Worm (Caenorhabditis elegans) whole organism, L2 larva: ENCODE measurements around the gene F45C12.17.

Experiments
- C34F6.9 ChIP-seq: fragments of 150-350 bp; optimal IDR thresholded peaks from 2 replicates; lab custom pipeline; 2014; ENCODE audit warnings: missing biosample characterization, missing genetic modification characterization
- F13H6.1 ChIP-seq: sonication (generic microtip); optimal IDR thresholded peaks from 2 replicates; lab custom pipeline; 2016; ENCODE audit warnings: missing genetic modification characterization, missing compliant biosample characterization
- R02D3.7 ChIP-seq: fragments of 150-350 bp; optimal IDR thresholded peaks from 2 replicates; lab custom pipeline; 2014; ENCODE audit warnings: missing biosample characterization, missing genetic modification characterization
- ZK546.5 ChIP-seq: sonication (generic microtip); optimal IDR thresholded peaks from 2 replicates; lab custom pipeline; 2017; ENCODE audit warnings: missing biosample characterization, missing genetic modification characterization
- blmp-1 ChIP-seq: sonication (generic microtip); optimal IDR thresholded peaks from 2 replicates; lab custom pipeline; 2017; ENCODE audit warnings: missing genetic modification characterization, mild to moderate bottlenecking, missing compliant biosample characterization, antibody characterized with exemption, moderate library complexity; ENCODE audit not compliant: insufficient read depth
- ceh-16 ChIP-seq: fragments of 150-350 bp; optimal IDR thresholded peaks from 2 replicates; lab custom pipeline; 2014; ENCODE audit warnings: missing biosample characterization, missing genetic modification characterization
- crh-2 ChIP-seq: sonication (generic microtip); optimal IDR thresholded peaks from 2 replicates; lab custom pipeline; 2017; ENCODE audit warnings: missing biosample characterization, missing genetic modification characterization
- dmd-4 ChIP-seq: sonication (generic microtip); optimal IDR thresholded peaks from 2 replicates; lab custom pipeline; 2017; ENCODE audit warnings: missing biosample characterization, missing genetic modification characterization
- elt-1 ChIP-seq: fragments of 150-350 bp; optimal IDR thresholded peaks from 2 replicates; lab custom pipeline; 2014; ENCODE audit warnings: missing biosample characterization, missing genetic modification characterization
- elt-3 ChIP-seq: sonication (generic microtip); optimal IDR thresholded peaks from 2 replicates; lab custom pipeline; 2017; ENCODE audit warnings: missing biosample characterization, missing genetic modification characterization
- fos-1 ChIP-seq: fragments of 150-350 bp; optimal IDR thresholded peaks from 2 replicates; lab custom pipeline; 2014; ENCODE audit warnings: missing biosample characterization, missing genetic modification characterization
- lin-11 ChIP-seq: fragments of 150-350 bp; sonication (generic microtip); optimal IDR thresholded peaks from 2 replicates; lab custom pipeline; 2014; ENCODE audit warnings: missing biosample characterization, missing genetic modification characterization, inconsistent platforms, mixed read lengths
- lin-39 ChIP-seq: fragments of 150-350 bp; optimal IDR thresholded peaks from 2 replicates; lab custom pipeline; 2014; ENCODE audit warnings: missing biosample characterization, missing genetic modification reagents, missing genetic modification characterization
- mab-5 ChIP-seq: fragments of 150-350 bp; optimal IDR thresholded peaks from 2 replicates; lab custom pipeline; 2014; ENCODE audit warnings: missing biosample characterization, missing genetic modification characterization
- mbf-1 ChIP-seq: sonication (generic microtip); optimal IDR thresholded peaks from 2 replicates; lab custom pipeline; 2017; ENCODE audit warnings: missing biosample characterization, missing genetic modification characterization
- mdl-1 ChIP-seq, 2 experiments: fragments of 150-350 bp in 1 of 2; sonication (generic microtip) in 1 of 2; optimal IDR thresholded peaks; 2 replicates each; lab custom pipeline; 2017; ENCODE audit warnings: missing biosample characterization in 2 of 2, missing genetic modification characterization in 2 of 2
- nhr-10 ChIP-seq: sonication (generic microtip); optimal IDR thresholded peaks from 2 replicates; lab custom pipeline; 2017; ENCODE audit warnings: missing biosample characterization, missing genetic modification characterization
- nhr-12 ChIP-seq: fragments of 150-350 bp; optimal IDR thresholded peaks from 2 replicates; lab custom pipeline; 2014; ENCODE audit warnings: missing biosample characterization, missing genetic modification characterization
- nhr-21 ChIP-seq: fragments of 150-350 bp; optimal IDR thresholded peaks from 2 replicates; lab custom pipeline; 2014; ENCODE audit warnings: missing biosample characterization, missing genetic modification characterization
- nhr-237 ChIP-seq: fragments of 150-350 bp; optimal IDR thresholded peaks from 2 replicates; lab custom pipeline; 2014; ENCODE audit warnings: missing biosample characterization, missing genetic modification characterization
- nhr-25 ChIP-seq: fragments of 150-350 bp; sonication (generic microtip); optimal IDR thresholded peaks from 3 replicates; lab custom pipeline; 2014; ENCODE audit warnings: missing biosample characterization, missing genetic modification characterization
- nhr-6 ChIP-seq: fragments of 150-350 bp; optimal IDR thresholded peaks from 2 replicates; lab custom pipeline; 2014; ENCODE audit warnings: missing biosample characterization, missing genetic modification characterization
- peb-1 ChIP-seq: fragments of 150-350 bp; optimal IDR thresholded peaks from 2 replicates; lab custom pipeline; 2014; ENCODE audit warnings: missing biosample characterization, missing genetic modification characterization
- sem-4 ChIP-seq: fragments of 150-350 bp; optimal IDR thresholded peaks from 2 replicates; lab custom pipeline; 2014; ENCODE audit warnings: missing biosample characterization, missing genetic modification reagents, missing genetic modification characterization
- skn-1 ChIP-seq: sonication (generic microtip); optimal IDR thresholded peaks from 2 replicates; lab custom pipeline; 2017; ENCODE audit warnings: missing biosample characterization, missing genetic modification characterization
- sma-3 ChIP-seq: sonication (generic microtip); optimal IDR thresholded peaks from 2 replicates; lab custom pipeline; 2016; ENCODE audit warnings: missing genetic modification reagents, missing genetic modification characterization, missing compliant biosample characterization
- sma-9 ChIP-seq, 2 experiments: fragments of 150-350 bp in 1 of 2; sonication (generic microtip) in 1 of 2; optimal IDR thresholded peaks; 2 replicates each; lab custom pipeline; 2014 to 2016; ENCODE audit warnings: missing genetic modification characterization in 2 of 2, mild to moderate bottlenecking in 1 of 2, missing biosample characterization in 1 of 2, missing compliant biosample characterization in 1 of 2, missing genetic modification reagents in 1 of 2, moderate library complexity in 1 of 2
- snpc-4 ChIP-seq: fragments of 150-350 bp; optimal IDR thresholded peaks from 2 replicates; lab custom pipeline; 2014; ENCODE audit warnings: missing biosample characterization, missing genetic modification characterization
- unc-39 ChIP-seq: fragments of 150-350 bp; optimal IDR thresholded peaks from 2 replicates; lab custom pipeline; 2014; ENCODE audit warnings: missing biosample characterization, missing genetic modification characterization
- unc-55 ChIP-seq: fragments of 150-350 bp; sonication (generic microtip); optimal IDR thresholded peaks from 3 replicates; lab custom pipeline; 2014; ENCODE audit warnings: missing biosample characterization, missing genetic modification reagents, missing genetic modification characterization
- zag-1 ChIP-seq: fragments of 150-350 bp; optimal IDR thresholded peaks from 2 replicates; lab custom pipeline; 2014; ENCODE audit warnings: missing biosample characterization, missing genetic modification characterization
- ztf-1 ChIP-seq: fragments of 200-800 bp; sonication (Bioruptor generic); conservative IDR thresholded peaks from 2 replicates; pipeline ENCODE4 v1.3.6; 2022; ENCODE audit warnings: missing genetic modification characterization, missing compliant biosample characterization

F45C12.17 gene

DNA sequence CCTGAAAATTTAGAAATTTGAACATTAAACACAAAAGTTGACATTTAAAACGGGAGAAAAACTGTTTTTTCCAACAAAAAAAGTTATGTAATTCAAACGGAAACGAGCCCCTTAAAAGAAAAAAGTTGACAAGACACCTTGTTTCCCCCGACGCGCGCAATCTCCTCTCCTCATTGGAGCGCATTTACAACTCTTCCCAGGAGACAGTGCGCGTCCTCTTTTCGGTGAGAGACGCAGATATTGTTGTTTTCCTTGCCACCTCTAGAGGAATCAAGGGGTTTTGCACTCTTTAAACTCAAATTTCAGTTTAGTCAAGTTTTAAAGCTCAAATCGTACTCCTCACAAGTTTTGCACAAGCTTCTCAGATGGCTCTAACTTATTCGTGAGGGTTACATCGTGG is 30.1 kb upstream of the F45C12.17 start, which contains the start of gene F58E1.13:
TSS of gene F58E1.13 (minus strand) at position 12 of the 400 bp plus-strand sequence.
- TF ChIP-seq sma-3 (GFP tag; lab: Kevin White, UChicago) (no peak), nhr-21 (tag; lab: Kevin White, UChicago) (no peak)

DNA sequence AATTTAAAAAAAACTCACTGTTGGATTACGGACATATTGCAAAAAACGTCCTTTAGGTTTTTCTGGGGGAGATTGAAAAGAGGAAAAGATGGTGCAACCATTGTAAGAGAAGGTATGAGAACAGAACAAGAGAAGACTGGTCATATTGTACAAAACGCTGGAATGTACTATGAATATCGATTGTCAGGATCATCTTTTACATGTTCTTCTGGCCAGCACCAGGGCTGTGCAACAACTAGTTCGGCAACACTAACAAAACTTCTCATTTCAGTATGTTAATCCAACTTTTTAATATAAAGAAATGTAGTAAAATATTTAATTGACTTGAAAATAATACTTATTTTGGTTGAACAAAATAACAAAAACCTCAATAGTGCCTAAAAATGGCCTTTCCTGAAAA is 22.5 kb upstream of the F45C12.17 start, which contains the start of gene fbxb-47:
TSS of gene fbxb-47 (minus strand) at position 101 of the 400 bp plus-strand sequence.
- TF ChIP-seq sem-4 (tag; lab: Kevin White, UChicago) = no peak
- TF ChIP-seq mbf-1 = no peak
- TF ChIP-seq dmd-4 (tag; lab: Kevin White, UChicago) = no peak
- no peak for TF ChIP-seq snpc-4 (tag; lab: Kevin White, UChicago)
- no peak for TF ChIP-seq unc-55 (GFP tag; lab: Kevin White, UChicago)
- no peak for TF ChIP-seq blmp-1
- no peak for TF ChIP-seq ceh-16 (tag; lab: Kevin White, UChicago)
- TF ChIP-seq nhr-6 (tag; lab: Kevin White, UChicago) = no peak
- no peak for TF ChIP-seq C34F6.9 (tag; lab: Kevin White, UChicago)
- no peak for TF ChIP-seq fos-1 (tag; lab: Kevin White, UChicago)
- no peak for TF ChIP-seq F13H6.1 (tag; lab: Kevin White, UChicago)
- TF ChIP-seq nhr-10 (tag; lab: Kevin White, UChicago) = no peak
- no peak for TF ChIP-seq nhr-237 (tag; lab: Kevin White, UChicago)
- no peak for TF ChIP-seq ZK546.5
- no peak for TF ChIP-seq zag-1 (tag; lab: Kevin White, UChicago)

DNA sequence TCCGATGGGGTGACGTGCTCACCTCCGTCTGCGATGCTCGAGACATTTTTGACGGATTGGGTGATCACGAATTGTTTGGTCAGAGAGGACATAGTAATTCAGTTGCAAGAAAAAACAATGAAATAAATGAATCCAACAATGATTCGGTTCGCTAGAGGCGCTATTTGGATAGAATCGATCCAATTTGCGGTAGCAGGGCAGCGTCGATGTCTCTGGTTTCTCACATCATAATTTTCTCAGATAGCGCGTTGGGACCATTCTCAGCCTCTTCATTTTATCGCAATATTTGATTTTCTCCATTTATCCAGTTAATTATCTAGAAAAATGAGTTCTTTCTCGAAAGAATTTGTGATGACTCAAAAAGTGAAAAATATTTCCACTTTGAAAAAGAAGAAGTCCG is 19.5 kb upstream of the F45C12.17 start, which contains the start of gene sdz-18:
TSS of gene sdz-18 (minus strand) at position 101 of the 400 bp plus-strand sequence.
- no peak for TF ChIP-seq unc-39 (tag; lab: Kevin White, UChicago)
- no peak for TF ChIP-seq nhr-10 (tag; lab: Kevin White, UChicago)
- TF ChIP-seq mdl-1 (tag; optimal IDR thresholded peaks at IDR 0.05; lab: Kevin White, UChicago) = no peak
- TF ChIP-seq mab-5 (tag; lab: Kevin White, UChicago) = no peak
- no peak for TF ChIP-seq R02D3.7
- no peak for TF ChIP-seq unc-55 (GFP tag; lab: Kevin White, UChicago)
- TF ChIP-seq mbf-1 = no peak
- TF ChIP-seq skn-1 (tag; lab: Kevin White, UChicago) = no peak
- TF ChIP-seq ZK546.5 = no peak
- no peak for TF ChIP-seq nhr-12
- TF ChIP-seq zag-1 (tag; lab: Kevin White, UChicago) = no peak
- TF ChIP-seq elt-1 (tag; lab: Kevin White, UChicago) = no peak
- TF ChIP-seq lin-39 = no peak
- TF ChIP-seq F13H6.1 (tag; lab: Kevin White, UChicago) = no peak
- no peak for TF ChIP-seq elt-3 (tag; lab: Kevin White, UChicago)
- TF ChIP-seq nhr-6 (tag; lab: Kevin White, UChicago) = no peak

DNA sequence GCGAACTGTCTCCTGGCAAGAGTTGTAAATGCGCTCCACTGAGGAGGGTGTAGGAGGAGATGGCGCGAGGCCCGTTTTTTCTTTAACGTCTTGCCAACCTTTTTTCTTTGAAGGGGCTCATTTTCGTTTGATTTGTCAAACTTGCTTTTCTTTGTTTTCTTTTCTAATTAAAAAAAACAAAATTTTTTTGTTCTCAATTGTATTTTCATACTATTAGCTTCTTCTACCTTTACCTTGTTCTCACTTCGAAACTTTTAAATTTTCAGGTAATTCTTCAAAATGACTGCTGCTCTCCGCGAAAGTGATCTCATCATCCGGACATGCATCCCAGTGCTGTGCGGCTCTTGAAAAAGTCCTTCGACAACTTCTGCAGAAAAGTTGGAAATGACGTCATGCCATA is 16.0 kb upstream of the F45C12.17 start, which contains the start of gene fbxa-184:
TSS of gene fbxa-184 (plus strand) at position 301 of the 400 bp plus-strand sequence.
- TF ChIP-seq nhr-25 (tag; lab: Kevin White, UChicago) (no peak), fos-1 (tag; lab: Kevin White, UChicago) (no peak), sma-9 (GFP tag; optimal IDR thresholded peaks at IDR 0.05; lab: Kevin White, UChicago) (no peak), sma-9 (tag; optimal IDR thresholded peaks at IDR 0.05; lab: Kevin White, UChicago) (no peak), ZK546.5 (no peak), elt-3 (tag; lab: Kevin White, UChicago) (no peak), nhr-21 (tag; lab: Kevin White, UChicago) (no peak), peb-1 (tag; lab: Kevin White, UChicago) (no peak), nhr-237 (tag; lab: Kevin White, UChicago) (no peak), zag-1 (tag; lab: Kevin White, UChicago) (no peak)

DNA sequence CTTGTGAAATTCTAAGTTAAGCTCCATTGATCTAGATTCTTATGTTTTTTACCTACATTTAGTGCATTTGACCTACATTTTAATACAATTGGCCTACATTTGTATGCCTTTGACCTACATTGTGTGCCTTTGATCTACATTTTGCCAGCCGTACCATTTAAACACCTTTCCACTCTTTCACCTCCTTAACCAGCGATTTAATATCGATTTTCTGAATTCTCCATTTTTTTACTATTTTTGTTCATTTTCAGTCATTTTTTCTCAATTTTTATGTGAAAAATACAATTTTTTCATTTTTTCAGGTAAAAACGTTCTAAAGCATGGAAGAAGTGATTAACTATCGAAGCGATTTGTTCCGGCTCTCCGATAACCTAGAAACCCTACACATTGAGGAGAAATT is 13.0 kb upstream of the F45C12.17 start, which contains the start of gene btb-7:
TSS of gene btb-7 (plus strand) at position 301 of the 400 bp plus-strand sequence.
- TF ChIP-seq ceh-16 (tag; lab: Kevin White, UChicago) (no peak), mbf-1 (no peak), fos-1 (tag; lab: Kevin White, UChicago) (no peak), crh-2 (tag; lab: Kevin White, UChicago) (no peak), lin-11 (tag; lab: Kevin White, UChicago) (no peak), nhr-12 (no peak), mab-5 (tag; lab: Kevin White, UChicago) (no peak), elt-3 (tag; lab: Kevin White, UChicago) (no peak), skn-1 (tag; lab: Kevin White, UChicago) (no peak), blmp-1 (no peak), ztf-1 (no peak), nhr-6 (tag; lab: Kevin White, UChicago) (no peak), peb-1 (tag; lab: Kevin White, UChicago) (no peak)
